Worm (Caenorhabditis elegans) whole organism, L1 larva: ENCODE data around the gene sru-4.

Experiments
- C04F5.9 ChIP-seq: sonication (generic microtip); optimal IDR thresholded peaks from 2 replicates; lab custom pipeline; 2016; ENCODE audit warnings: missing genetic modification characterization, missing compliant biosample characterization
- C16A3.4 ChIP-seq: fragments of 150-350 bp; optimal IDR thresholded peaks from 2 replicates; lab custom pipeline; 2014; ENCODE audit warnings: missing biosample characterization, missing genetic modification characterization
- C34B4.2 ChIP-seq: sonication (generic microtip); optimal IDR thresholded peaks from 2 replicates; lab custom pipeline; 2017; ENCODE audit warnings: mild to moderate bottlenecking, missing genetic modification characterization, missing compliant biosample characterization
- F16B12.6 ChIP-seq: fragments of 150-350 bp; optimal IDR thresholded peaks from 2 replicates; lab custom pipeline; 2014; ENCODE audit warnings: missing biosample characterization, missing genetic modification characterization
- aha-1 ChIP-seq: fragments of 150-350 bp; optimal IDR thresholded peaks from 2 replicates; lab custom pipeline; 2014; ENCODE audit warnings: missing biosample characterization, missing genetic modification characterization
- alr-1 ChIP-seq: fragments of 200-800 bp; sonication (Bioruptor generic); optimal IDR thresholded peaks from 2 replicates; lab custom pipeline; 2018; ENCODE audit warnings: borderline replicate concordance, mild to moderate bottlenecking, missing genetic modification characterization, missing compliant biosample characterization
- ama-1 ChIP-seq: fragments of 150-350 bp; optimal IDR thresholded peaks from 2 replicates; lab custom pipeline; 2014
- blmp-1 ChIP-seq: fragments of 150-350 bp; optimal IDR thresholded peaks from 2 replicates; lab custom pipeline; 2014; ENCODE audit warnings: missing biosample characterization, missing genetic modification characterization
- ceh-8 ChIP-seq: fragments of 200-800 bp; sonication (Bioruptor generic); optimal IDR thresholded peaks from 2 replicates; lab custom pipeline; 2018; ENCODE audit warnings: mild to moderate bottlenecking, missing genetic modification characterization, moderate library complexity, missing compliant biosample characterization
- ceh-82 ChIP-seq, 3 experiments: fragments of 150-350 bp in 1 of 3; sonication (generic microtip) in 2 of 3; optimal IDR thresholded peaks; 2 replicates each; lab custom pipeline; 2014 to 2017; ENCODE audit warnings: missing biosample characterization in 3 of 3, missing genetic modification characterization in 3 of 3
- dsc-1 ChIP-seq: sonication (generic microtip); optimal IDR thresholded peaks from 2 replicates; lab custom pipeline; 2016; ENCODE audit warnings: mild to moderate bottlenecking, missing genetic modification characterization, missing compliant biosample characterization
- efl-1 ChIP-seq, 4 experiments: fragments of 150-350 bp; optimal IDR thresholded peaks in 3 of 4; peaks in 1 of 4; 1 replicate in 1 of 4; 2 replicates in 3 of 4; lab custom pipeline; 2014; ENCODE audit warnings: missing biosample characterization in 2 of 4, missing genetic modification characterization in 2 of 4, missing genetic modification reagents in 2 of 4
- efl-3 ChIP-seq: fragments of 200-800 bp; sonication (Bioruptor generic); optimal IDR thresholded peaks from 2 replicates; lab custom pipeline; 2018; ENCODE audit warnings: mild to moderate bottlenecking, missing genetic modification characterization, missing compliant biosample characterization
- egl-13 ChIP-seq: sonication (generic microtip); optimal IDR thresholded peaks from 2 replicates; lab custom pipeline; 2016; ENCODE audit warnings: missing genotype, missing genetic modification reagents, missing genetic modification characterization, missing compliant biosample characterization
- egl-27 ChIP-seq, 2 experiments: fragments of 150-350 bp in 1 of 2; sonication (generic microtip); optimal IDR thresholded peaks; 3 replicates each; lab custom pipeline; 2017 to 2018; ENCODE audit warnings: missing biosample characterization in 2 of 2, missing genetic modification characterization in 2 of 2, missing genetic modification reagents in 2 of 2
- fkh-4 ChIP-seq: sonication (generic microtip); optimal IDR thresholded peaks from 2 replicates; lab custom pipeline; 2016; ENCODE audit warnings: missing compliant biosample characterization, missing genetic modification characterization, borderline replicate concordance
- fos-1 ChIP-seq: fragments of 150-350 bp; optimal IDR thresholded peaks from 2 replicates; lab custom pipeline; 2014; ENCODE audit warnings: missing biosample characterization, missing genetic modification characterization
- grh-1 ChIP-seq: fragments of 200-800 bp; sonication (Bioruptor generic); IDR thresholded peaks from 2 replicates; pipeline ENCODE4 v1.3.6; 2022; ENCODE audit warnings: missing genetic modification reagents, missing genetic modification characterization, missing compliant biosample characterization
- hlh-17 ChIP-seq: fragments of 200-800 bp; sonication (Bioruptor generic); optimal IDR thresholded peaks from 2 replicates; lab custom pipeline; 2018; ENCODE audit warnings: missing genetic modification characterization, mild to moderate bottlenecking, missing compliant biosample characterization, moderate library complexity, borderline replicate concordance
- hpl-2 ChIP-seq: fragments of 150-350 bp; optimal IDR thresholded peaks from 2 replicates; lab custom pipeline; 2014; ENCODE audit warnings: missing biosample characterization, missing genetic modification reagents, missing genetic modification characterization
- irx-1 ChIP-seq: sonication (generic microtip); optimal IDR thresholded peaks from 2 replicates; lab custom pipeline; 2016; ENCODE audit warnings: missing genetic modification characterization, missing compliant biosample characterization
- isw-1 ChIP-seq: fragments of 200-800 bp; sonication (Bioruptor generic); IDR thresholded peaks from 2 replicates; pipeline ENCODE4 v1.3.6; 2022; ENCODE audit warnings: missing genetic modification characterization, missing compliant biosample characterization
- jun-1 ChIP-seq: fragments of 150-350 bp; optimal IDR thresholded peaks from 2 replicates; lab custom pipeline; 2014; ENCODE audit warnings: missing biosample characterization, missing genetic modification reagents, missing genetic modification characterization
- lin-13 ChIP-seq: fragments of 150-350 bp; optimal IDR thresholded peaks from 2 replicates; lab custom pipeline; 2014; ENCODE audit warnings: missing biosample characterization, missing genetic modification reagents, missing genetic modification characterization
- lin-14 ChIP-seq: fragments of 200-800 bp; sonication (Bioruptor generic); optimal IDR thresholded peaks from 2 replicates; lab custom pipeline; 2018; ENCODE audit warnings: mild to moderate bottlenecking, missing genetic modification characterization, moderate library complexity, missing compliant biosample characterization
- lin-35 ChIP-seq, 2 experiments: fragments of 150-350 bp; optimal IDR thresholded peaks; 2 replicates each; lab custom pipeline; 2014; ENCODE audit warnings: missing biosample characterization in 2 of 2, missing genetic modification characterization in 2 of 2, missing genetic modification reagents in 2 of 2
- lsy-2 ChIP-seq, 2 experiments: fragments of 150-350 bp; optimal IDR thresholded peaks; 2 replicates each; lab custom pipeline; 2014; ENCODE audit warnings: missing biosample characterization in 2 of 2, missing genetic modification characterization in 2 of 2
- mab-9 ChIP-seq: fragments of 200-800 bp; sonication (Bioruptor generic); IDR thresholded peaks from 2 replicates; pipeline ENCODE4 v1.3.6; 2022; ENCODE audit warnings: missing genetic modification reagents, missing genetic modification characterization, missing compliant biosample characterization
- mdl-1 ChIP-seq, 2 experiments: fragments of 150-350 bp; optimal IDR thresholded peaks; 2 replicates each; lab custom pipeline; 2014 to 2017; ENCODE audit warnings: missing biosample characterization in 2 of 2, missing genetic modification characterization in 2 of 2, inconsistent platforms in 1 of 2
- mef-2 ChIP-seq: fragments of 150-350 bp; optimal IDR thresholded peaks from 2 replicates; lab custom pipeline; 2014; ENCODE audit warnings: missing biosample characterization, missing genetic modification characterization
- mep-1 ChIP-seq: fragments of 150-350 bp; optimal IDR thresholded peaks from 2 replicates; lab custom pipeline; 2014; ENCODE audit warnings: missing biosample characterization, missing genetic modification characterization
- nhr-11 ChIP-seq: fragments of 150-350 bp; optimal IDR thresholded peaks from 2 replicates; lab custom pipeline; 2014; ENCODE audit warnings: missing biosample characterization, missing genetic modification characterization
- nhr-12 ChIP-seq: sonication (generic microtip); optimal IDR thresholded peaks from 2 replicates; lab custom pipeline; 2017; ENCODE audit warnings: missing biosample characterization, missing genetic modification characterization
- nhr-237 ChIP-seq: fragments of 150-350 bp; optimal IDR thresholded peaks from 2 replicates; lab custom pipeline; 2014; ENCODE audit warnings: missing biosample characterization, missing genetic modification characterization
- nhr-28 ChIP-seq: fragments of 150-350 bp; optimal IDR thresholded peaks from 2 replicates; lab custom pipeline; 2014; ENCODE audit warnings: missing biosample characterization, missing genetic modification characterization
- nhr-77 ChIP-seq: fragments of 150-350 bp; optimal IDR thresholded peaks from 2 replicates; lab custom pipeline; 2014; ENCODE audit warnings: missing biosample characterization, missing genetic modification characterization
- nhr-84 ChIP-seq: sonication (generic microtip); optimal IDR thresholded peaks from 2 replicates; lab custom pipeline; 2017; ENCODE audit warnings: missing biosample characterization, missing genetic modification characterization
- nhr-85 ChIP-seq: sonication (generic microtip); peaks from one replicate; lab custom pipeline; 2016; ENCODE audit warnings: missing genetic modification characterization, inconsistent platforms, missing compliant biosample characterization
- nhr-90 ChIP-seq: sonication (generic microtip); optimal IDR thresholded peaks from 2 replicates; lab custom pipeline; 2016; ENCODE audit warnings: mild to moderate bottlenecking, missing genetic modification characterization, missing compliant biosample characterization; ENCODE audit not compliant: poor library complexity
- pax-3 ChIP-seq: fragments of 200-800 bp; sonication (Bioruptor generic); optimal IDR thresholded peaks from 2 replicates; lab custom pipeline; 2018; ENCODE audit warnings: mild to moderate bottlenecking, missing genetic modification characterization, moderate library complexity, missing compliant biosample characterization
- pqm-1 ChIP-seq: sonication (generic microtip); optimal IDR thresholded peaks from 3 replicates; lab custom pipeline; 2017; ENCODE audit warnings: missing biosample characterization, missing genetic modification characterization
- rnt-1 ChIP-seq: sonication (generic microtip); optimal IDR thresholded peaks from 2 replicates; lab custom pipeline; 2016; ENCODE audit warnings: mild to moderate bottlenecking, missing genetic modification characterization, moderate library complexity, missing compliant biosample characterization
- skn-1 ChIP-seq: fragments of 150-350 bp; optimal IDR thresholded peaks from 2 replicates; lab custom pipeline; 2014; ENCODE audit warnings: missing biosample characterization, missing genetic modification characterization
- snpc-4 ChIP-seq: fragments of 150-350 bp; optimal IDR thresholded peaks from 2 replicates; lab custom pipeline; 2014; ENCODE audit warnings: missing biosample characterization, missing genetic modification characterization
- sptf-1 ChIP-seq: fragments of 150-350 bp; optimal IDR thresholded peaks from 2 replicates; lab custom pipeline; 2014; ENCODE audit warnings: missing biosample characterization, missing genetic modification characterization
- unc-130 ChIP-seq: fragments of 150-350 bp; optimal IDR thresholded peaks from 2 replicates; lab custom pipeline; 2017; ENCODE audit warnings: missing biosample characterization, missing genetic modification characterization, inconsistent platforms
- unc-30 ChIP-seq: sonication (generic microtip); optimal IDR thresholded peaks from 2 replicates; lab custom pipeline; 2017; ENCODE audit warnings: missing biosample characterization, missing genetic modification characterization
- unc-86 ChIP-seq: sonication (generic microtip); optimal IDR thresholded peaks from 2 replicates; lab custom pipeline; 2016; ENCODE audit warnings: missing genetic modification characterization, missing compliant biosample characterization
- unc-98 ChIP-seq: fragments of 200-800 bp; sonication (Bioruptor generic); IDR thresholded peaks from 2 replicates; pipeline ENCODE4 v1.3.6; 2022; ENCODE audit warnings: missing genetic modification characterization, missing compliant biosample characterization
- ztf-4 ChIP-seq: fragments of 150-350 bp; optimal IDR thresholded peaks from 2 replicates; lab custom pipeline; 2014; ENCODE audit warnings: missing biosample characterization, missing genetic modification characterization

Gene sru-4

ce11 chrIV:9534342-9534741, 36.2 kb downstream of the sru-4 start (continued):
- TF ChIP-seq fkh-4 (tag; lab: Kevin White, UChicago): no peak
- TF ChIP-seq sptf-1: no peak
- TF ChIP-seq lin-35 (GFP tag; optimal IDR thresholded peaks at IDR 0.05; lab: Kevin White, UChicago): peak; percentile 9 to 66
- TF ChIP-seq nhr-85 (tag; lab: Kevin White, UChicago): peak; percentile 96
- TF ChIP-seq skn-1: peak; percentile 69
- TF ChIP-seq C04F5.9: no peak
- peak; percentile 34 to 54 for TF ChIP-seq efl-1 (optimal IDR thresholded peaks at IDR 0.05; lab: Kevin White, UChicago)
- TF ChIP-seq efl-1 (GFP tag; optimal IDR thresholded peaks at IDR 0.05 in 1 of 2; lab: Kevin White, UChicago): peak; percentile 34 to 95
- no peak for TF ChIP-seq hpl-2 (GFP tag; lab: Kevin White, UChicago)
- peak; percentile 63; the same call in 1 of the 2 replicates for TF ChIP-seq grh-1 (GFP tag; lab: Robert Waterston, UW)
- no peak for TF ChIP-seq isw-1 (GFP tag; lab: Robert Waterston, UW)
- TF ChIP-seq mef-2 (tag; lab: Kevin White, UChicago): no peak
- no peak for TF ChIP-seq egl-13 (tag; lab: Kevin White, UChicago)
- no peak for TF ChIP-seq alr-1
- peak; percentile 63 for TF ChIP-seq lin-13 (GFP tag; lab: Kevin White, UChicago)
- TF ChIP-seq nhr-90 (tag; lab: Kevin White, UChicago): peak; percentile 86
- no peak for TF ChIP-seq F16B12.6 (tag; lab: Kevin White, UChicago)
- peak; percentile 53 for TF ChIP-seq nhr-237 (tag; lab: Kevin White, UChicago)
- no peak for TF ChIP-seq jun-1 (tag; lab: Kevin White, UChicago)
- peak; percentile 86 for TF ChIP-seq mep-1
- peak; percentile 85 for TF ChIP-seq lin-14 (GFP tag; lab: Kevin White, UChicago)
- TF ChIP-seq blmp-1 (tag; lab: Kevin White, UChicago): peak; percentile 94
- TF ChIP-seq mab-9 (GFP tag; lab: Robert Waterston, UW): no peak
- TF ChIP-seq fos-1 (tag; lab: Kevin White, UChicago): peak; percentile 23
- no peak for TF ChIP-seq hlh-17 (GFP tag; lab: Kevin White, UChicago)
- TF ChIP-seq C34B4.2: no peak
- no peak for TF ChIP-seq ztf-4 (tag; lab: Kevin White, UChicago)
- peak; percentile 21 for TF ChIP-seq unc-130 (tag; lab: Kevin White, UChicago)
- no peak for TF ChIP-seq unc-98 (GFP tag; lab: Robert Waterston, UW)
- TF ChIP-seq unc-30 (tag; lab: Kevin White, UChicago): no peak
- TF ChIP-seq nhr-77: no peak
- no peak for TF ChIP-seq dsc-1 (tag; lab: Kevin White, UChicago)
- TF ChIP-seq pqm-1 (tag; lab: Kevin White, UChicago): no peak
- TF ChIP-seq lsy-2 (tag; optimal IDR thresholded peaks at IDR 0.05; lab: Kevin White, UChicago): peak; percentile 66 to 68
- no peak for TF ChIP-seq nhr-11
- TF ChIP-seq efl-3 (GFP tag; lab: Kevin White, UChicago): no peak
- TF ChIP-seq nhr-12: no peak
- TF ChIP-seq irx-1: no peak
- no peak for TF ChIP-seq ceh-82 (tag; optimal IDR thresholded peaks at IDR 0.05; lab: Kevin White, UChicago)
- TF ChIP-seq mdl-1 (tag; optimal IDR thresholded peaks at IDR 0.05; lab: Kevin White, UChicago): peak in 1 of 2 experiments; percentile 71
- TF ChIP-seq aha-1 (tag; lab: Kevin White, UChicago): no peak
- peak; percentile 26 for TF ChIP-seq rnt-1 (tag; lab: Kevin White, UChicago)
- no peak for TF ChIP-seq ceh-8
- no peak for TF ChIP-seq pax-3 (tag; lab: Kevin White, UChicago)
- peak; percentile 50 for TF ChIP-seq C16A3.4 (tag; lab: Kevin White, UChicago)
- TF ChIP-seq nhr-28: no peak
- TF ChIP-seq ama-1 (lab: Kevin White, UChicago): no peak
- no peak for TF ChIP-seq nhr-84 (tag; lab: Kevin White, UChicago)
- no peak for TF ChIP-seq unc-86
- TF ChIP-seq snpc-4 (tag; lab: Kevin White, UChicago): peak; percentile 37
- TF ChIP-seq egl-27 (tag; optimal IDR thresholded peaks at IDR 0.05; lab: Kevin White, UChicago): no peak
- TF ChIP-seq, all 84 proteins: peak for 30
